Worm (Caenorhabditis elegans) whole organism, late embryonic: ENCODE measurements around the gene R08A2.2.

Source experiments
- C38D4.7 ChIP-seq: fragments of 200-800 bp; sonication (Bioruptor generic); optimal IDR thresholded peaks from 2 replicates; lab custom pipeline; 2018; ENCODE audit warnings: mild to moderate bottlenecking, missing genetic modification characterization, moderate library complexity, missing compliant biosample characterization
- K09A11.1 ChIP-seq: sonication (generic microtip); optimal IDR thresholded peaks from 2 replicates; lab custom pipeline; 2017; ENCODE audit warnings: antibody characterized with exemption, mild to moderate bottlenecking, missing genetic modification characterization, missing compliant biosample characterization; ENCODE audit not compliant: insufficient read depth
- Y22D7AL.16 ChIP-seq: sonication (generic microtip); optimal IDR thresholded peaks from 2 replicates; lab custom pipeline; 2016; ENCODE audit warnings: missing genetic modification characterization, missing compliant biosample characterization
- ahr-1 ChIP-seq: sonication (generic microtip); optimal IDR thresholded peaks from 2 replicates; lab custom pipeline; 2016; ENCODE audit warnings: missing genetic modification characterization, missing compliant biosample characterization
- ama-1 ChIP-seq: fragments of 150-350 bp; optimal IDR thresholded peaks from 2 replicates; lab custom pipeline; 2014
- ceh-14 ChIP-seq: sonication (generic microtip); optimal IDR thresholded peaks from 2 replicates; lab custom pipeline; 2016; ENCODE audit warnings: missing genotype, missing genetic modification characterization, missing compliant biosample characterization
- ceh-30 ChIP-seq: fragments of 150-350 bp; optimal IDR thresholded peaks from 2 replicates; lab custom pipeline; 2014; ENCODE audit warnings: missing biosample characterization, missing genetic modification characterization
- ceh-31 ChIP-seq: sonication (generic microtip); optimal IDR thresholded peaks from 2 replicates; lab custom pipeline; 2016; ENCODE audit warnings: missing genetic modification characterization, missing compliant biosample characterization
- ceh-34 ChIP-seq: sonication (generic microtip); optimal IDR thresholded peaks from 2 replicates; lab custom pipeline; 2016; ENCODE audit warnings: mild to moderate bottlenecking, missing genetic modification characterization, missing compliant biosample characterization
- ceh-45 ChIP-seq: fragments of 200-800 bp; sonication (Bioruptor generic); IDR thresholded peaks from 2 replicates; pipeline ENCODE4 v1.3.6; 2022; ENCODE audit warnings: missing genetic modification reagents, missing genetic modification characterization, missing compliant biosample characterization
- ceh-6 ChIP-seq: fragments of 200-800 bp; sonication (Bioruptor generic); optimal IDR thresholded peaks from 2 replicates; lab custom pipeline; 2018; ENCODE audit warnings: mild to moderate bottlenecking, missing genetic modification characterization, missing compliant biosample characterization
- dmd-4 ChIP-seq: sonication (generic microtip); optimal IDR thresholded peaks from 2 replicates; lab custom pipeline; 2016; ENCODE audit warnings: borderline replicate concordance, missing genetic modification characterization, missing compliant biosample characterization
- dve-1 ChIP-seq: sonication (generic microtip); optimal IDR thresholded peaks from 2 replicates; lab custom pipeline; 2017; ENCODE audit warnings: antibody characterized with exemption, mild to moderate bottlenecking, missing genetic modification characterization, missing compliant biosample characterization
- elt-4 ChIP-seq: sonication (generic microtip); optimal IDR thresholded peaks from 2 replicates; lab custom pipeline; 2016; ENCODE audit warnings: missing genetic modification characterization, missing compliant biosample characterization
- eyg-1 ChIP-seq: sonication (generic microtip); optimal IDR thresholded peaks from 2 replicates; lab custom pipeline; 2016; ENCODE audit warnings: missing genotype, missing genetic modification characterization, missing compliant biosample characterization
- fkh-10 ChIP-seq: fragments of 150-350 bp; optimal IDR thresholded peaks from 2 replicates; lab custom pipeline; 2014; ENCODE audit warnings: missing biosample characterization, missing genetic modification reagents, missing genetic modification characterization
- gmeb-2 ChIP-seq: sonication (generic microtip); optimal IDR thresholded peaks from 2 replicates; lab custom pipeline; 2016; ENCODE audit warnings: missing genetic modification characterization, inconsistent platforms, missing compliant biosample characterization
- hlh-13 ChIP-seq: fragments of 200-800 bp; sonication (Bioruptor generic); optimal IDR thresholded peaks from 2 replicates; lab custom pipeline; 2018; ENCODE audit warnings: mild to moderate bottlenecking, missing genetic modification characterization, missing compliant biosample characterization
- hlh-6 ChIP-seq: sonication (generic microtip); optimal IDR thresholded peaks from 2 replicates; lab custom pipeline; 2016; ENCODE audit warnings: missing genotype, missing genetic modification characterization, missing compliant biosample characterization
- lim-6 ChIP-seq: sonication (generic microtip); optimal IDR thresholded peaks from 2 replicates; lab custom pipeline; 2016; ENCODE audit warnings: missing genetic modification characterization, missing compliant biosample characterization
- mec-3 ChIP-seq: sonication (generic microtip); optimal IDR thresholded peaks from 2 replicates; lab custom pipeline; 2016; ENCODE audit warnings: borderline replicate concordance, missing genetic modification characterization, missing compliant biosample characterization
- npax-4 ChIP-seq: sonication (generic microtip); optimal IDR thresholded peaks from 2 replicates; lab custom pipeline; 2016; ENCODE audit warnings: missing genetic modification characterization, missing compliant biosample characterization
- pag-3 ChIP-seq: sonication (generic microtip); optimal IDR thresholded peaks from 2 replicates; lab custom pipeline; 2016; ENCODE audit warnings: missing compliant biosample characterization, missing genetic modification characterization, borderline replicate concordance
- pax-1 ChIP-seq: fragments of 150-350 bp; optimal IDR thresholded peaks from 2 replicates; lab custom pipeline; 2014; ENCODE audit warnings: missing biosample characterization, missing genetic modification characterization
- ref-2 ChIP-seq: sonication (generic microtip); optimal IDR thresholded peaks from 2 replicates; lab custom pipeline; 2016; ENCODE audit warnings: missing genetic modification characterization, missing compliant biosample characterization
- sdc-2 ChIP-seq: sonication (generic microtip); optimal IDR thresholded peaks from 2 replicates; lab custom pipeline; 2016; ENCODE audit warnings: missing genotype, missing genetic modification characterization, missing compliant biosample characterization
- sox-2 ChIP-seq: fragments of 200-800 bp; sonication (Bioruptor generic); IDR thresholded peaks from 2 replicates; pipeline ENCODE4 v1.3.6; 2022; ENCODE audit warnings: missing genetic modification reagents, missing genetic modification characterization, missing compliant biosample characterization
- syd-9 ChIP-seq: sonication (generic microtip); optimal IDR thresholded peaks from 2 replicates; lab custom pipeline; 2016; ENCODE audit warnings: mild to moderate bottlenecking, missing genetic modification characterization, moderate library complexity, missing compliant biosample characterization
- tbx-2 ChIP-seq: sonication (generic microtip); optimal IDR thresholded peaks from 2 replicates; lab custom pipeline; 2016; ENCODE audit warnings: missing genetic modification characterization, missing compliant biosample characterization
- tbx-7 ChIP-seq: sonication (generic microtip); optimal IDR thresholded peaks from 2 replicates; lab custom pipeline; 2016; ENCODE audit warnings: missing genotype, missing genetic modification characterization, missing compliant biosample characterization
- ttx-3 ChIP-seq: sonication (generic microtip); optimal IDR thresholded peaks from 2 replicates; lab custom pipeline; 2016; ENCODE audit warnings: missing genetic modification reagents, missing genetic modification characterization, missing compliant biosample characterization
- unc-3 ChIP-seq, 2 experiments: fragments of 200-800 bp in 1 of 2; sonication (Bioruptor generic) in 1 of 2; sonication (generic microtip) in 1 of 2; conservative IDR thresholded peaks in 1 of 2; optimal IDR thresholded peaks in 1 of 2; 2 replicates each; pipeline versions ENCODE4 v1.3.6 to Lab custom; 2016 to 2022; ENCODE audit warnings: missing compliant biosample characterization in 2 of 2, missing genetic modification characterization in 2 of 2, missing genetic modification reagents in 1 of 2
- unc-42 ChIP-seq: sonication (generic microtip); optimal IDR thresholded peaks from 2 replicates; lab custom pipeline; 2016; ENCODE audit warnings: missing genotype, missing genetic modification characterization, missing compliant biosample characterization
- zip-5 ChIP-seq: sonication (generic microtip); optimal IDR thresholded peaks from 2 replicates; lab custom pipeline; 2016; ENCODE audit warnings: missing genetic modification characterization, missing compliant biosample characterization

The R08A2.2 gene

ce11 chrV:14734187-14734765, 18.8 kb upstream of the R08A2.2 start, which contains the start of gene unc-61:
Gene unc-61 (minus strand): TSS chrV:14734237.
- TF ChIP-seq unc-42 (tag; lab: Kevin White, UChicago): peak; percentile 90
- TF ChIP-seq ref-2: no peak
- TF ChIP-seq zip-5 (tag; lab: Kevin White, UChicago): no peak
- TF ChIP-seq ama-1 (lab: Kevin White, UChicago): no peak
- no peak for TF ChIP-seq gmeb-2 (tag; lab: Kevin White, UChicago)

- TF ChIP-seq C38D4.7: no peak
- no peak for TF ChIP-seq ceh-6 (GFP tag; lab: Kevin White, UChicago)
- TF ChIP-seq unc-42 (tag; lab: Kevin White, UChicago): no peak
- TF ChIP-seq mec-3 (tag; lab: Kevin White, UChicago): no peak
- no peak for TF ChIP-seq ceh-14 (tag; lab: Kevin White, UChicago)
- TF ChIP-seq sox-2 (GFP tag; lab: Robert Waterston, UW): no peak
- no peak for TF ChIP-seq ceh-30 (tag; lab: Kevin White, UChicago)
- no peak for TF ChIP-seq tbx-7 (tag; lab: Kevin White, UChicago)
- TF ChIP-seq sdc-2 (tag; lab: Kevin White, UChicago): no peak
- no peak for TF ChIP-seq syd-9 (tag; lab: Kevin White, UChicago)
- no peak for TF ChIP-seq ahr-1 (tag; lab: Kevin White, UChicago)
- TF ChIP-seq dve-1 (tag; lab: Kevin White, UChicago): no peak
These were observed 13.8 kb upstream of the R08A2.2 start, which contains the start of gene oig-3 for ce11 chrV:14729343-14729742. Gene oig-3 (plus strand): TSS chrV:14729643.

ce11 chrV:14728754-14729153, 13.2 kb upstream of the R08A2.2 start, which contains the start of gene Y50E8A.2:
Gene Y50E8A.2 (minus strand): TSS chrV:14728854.
- no peak for TF ChIP-seq ceh-34
- TF ChIP-seq ceh-30 (tag; lab: Kevin White, UChicago): no peak
- TF ChIP-seq K09A11.1 (tag; lab: Kevin White, UChicago): no peak
- TF ChIP-seq Y22D7AL.16 (tag; lab: Kevin White, UChicago): no peak
- TF ChIP-seq pax-1 (tag; lab: Kevin White, UChicago): no peak
- no peak for TF ChIP-seq pag-3 (tag; lab: Kevin White, UChicago)
- TF ChIP-seq mec-3 (tag; lab: Kevin White, UChicago): no peak
- no peak for TF ChIP-seq dve-1 (tag; lab: Kevin White, UChicago)
- no peak for TF ChIP-seq eyg-1 (tag; lab: Kevin White, UChicago)
- no peak for TF ChIP-seq tbx-2
- no peak for TF ChIP-seq elt-4 (tag; lab: Kevin White, UChicago)

ce11 chrV:14726596-14726995, 11.1 kb upstream of the R08A2.2 start, which contains the start of gene Y50E8A.1:
Gene Y50E8A.1 (plus strand): TSS chrV:14726896.
- TF ChIP-seq ttx-3 (tag; lab: Kevin White, UChicago) (no peak), npax-4 (tag; lab: Kevin White, UChicago) (no peak), ceh-31 (tag; lab: Kevin White, UChicago) (no peak), ref-2 (no peak), fkh-10 (GFP tag; lab: Kevin White, UChicago) (no peak), tbx-2 (no peak), hlh-6 (tag; lab: Kevin White, UChicago) (no peak)

ce11 chrV:14725409-14725808, 9.9 kb upstream of the R08A2.2 start:
- TF ChIP-seq ceh-34: no peak
- no peak for TF ChIP-seq unc-3 (GFP tag; conservative IDR thresholded peaks at IDR 0.05; lab: Robert Waterston, UW)
- no peak for TF ChIP-seq unc-3 (tag; optimal IDR thresholded peaks at IDR 0.05; lab: Kevin White, UChicago)

ce11 chrV:14723020-14723419, 7.5 kb upstream of the R08A2.2 start, which contains the start of gene R08A2.7:
Gene R08A2.7 (plus strand): TSS chrV:14723320.
- TF ChIP-seq hlh-13 (GFP tag; lab: Kevin White, UChicago) (no peak), Y22D7AL.16 (tag; lab: Kevin White, UChicago) (no peak), C38D4.7 (no peak), ahr-1 (tag; lab: Kevin White, UChicago) (no peak), lim-6 (no peak), ceh-30 (tag; lab: Kevin White, UChicago) (no peak), ttx-3 (tag; lab: Kevin White, UChicago) (no peak), dmd-4 (tag; lab: Kevin White, UChicago) (no peak), ceh-45 (GFP tag; lab: Robert Waterston, UW) (no peak), zip-5 (tag; lab: Kevin White, UChicago) (no peak)
